Fruit fly (Drosophila melanogaster): Measurements from ENCODE around the gene CG10171.

The CG10171 gene

DNA sequence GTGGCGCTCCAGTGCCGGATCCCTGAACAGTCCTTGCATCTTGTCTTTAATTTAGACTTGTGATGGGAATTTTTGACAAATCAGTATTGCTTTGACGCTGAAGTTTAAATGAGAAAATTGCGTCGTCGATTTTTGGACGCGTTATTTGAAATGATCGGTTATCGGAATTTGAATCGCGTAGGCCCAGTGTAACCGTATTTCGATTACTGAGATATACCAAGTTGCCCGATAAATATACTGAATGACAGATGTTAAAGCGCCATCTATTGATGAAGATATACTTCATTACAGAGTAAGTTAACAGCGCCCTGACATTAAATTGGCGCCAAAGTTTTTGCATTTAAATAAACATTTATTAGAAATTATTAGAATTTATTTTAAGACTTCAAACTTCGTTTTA is 2.1 kb upstream of the CG10171 start, which contains the start of gene Poc1 (continued):
- TF ChIP-seq Dll (GFP tag; IDR thresholded peaks at IDR 0.05; ENCODE audit: partially characterized antibody), result peak; percentile 47; the same call in 2 of the 4 replicates
- TF ChIP-seq CG42726 (GFP tag; IDR thresholded peaks at IDR 0.05; ENCODE audit: partially characterized antibody), result no peak
- TF ChIP-seq CG7963 (GFP tag; IDR thresholded peaks at IDR 0.05; ENCODE audit: partially characterized antibody), result no peak; the same call in 2 of the 3 replicates
- TF ChIP-seq Lim3 (GFP tag; IDR thresholded peaks at IDR 0.05), result no peak
- peak; percentile 35; the same call in 1 of the 3 replicates for TF ChIP-seq Doc3 (GFP tag; IDR thresholded peaks at IDR 0.05; ENCODE audit: partially characterized antibody)
- no peak for TF ChIP-seq knrl (GFP tag; IDR thresholded peaks at IDR 0.05; ENCODE audit: partially characterized antibody)
- TF ChIP-seq Scr (GFP tag; IDR thresholded peaks at IDR 0.05; ENCODE audit: partially characterized antibody), result peak; percentile 32; the same call in 1 of the 2 replicates
- TF ChIP-seq Sry-δ (GFP tag; optimal IDR thresholded peaks at IDR 0.05), result peak; percentile 47
- peak; percentile 71 for TF ChIP-seq HLH4C (GFP tag; IDR thresholded peaks at IDR 0.05; ENCODE audit: partially characterized antibody)
- TF ChIP-seq CG1603 (tag; optimal IDR thresholded peaks at IDR 0.05), result peak; percentile 50
- TF ChIP-seq nmo (GFP tag; optimal IDR thresholded peaks at IDR 0.05), result peak; percentile 41
- peak; percentile 90 for TF ChIP-seq pzg (GFP tag; optimal IDR thresholded peaks at IDR 0.05)
- peak; percentile 61 for TF ChIP-seq CG6791 (GFP tag; IDR thresholded peaks at IDR 0.05; ENCODE audit: partially characterized antibody)
- TF ChIP-seq sr (GFP tag; IDR thresholded peaks at IDR 0.05), result no peak
- TF ChIP-seq CG10267 (tag; optimal IDR thresholded peaks at IDR 0.05), result peak; percentile 62
- TF ChIP-seq MBD-R2 (GFP tag; IDR thresholded peaks at IDR 0.05), result peak; percentile 22; the same call in 1 of the 2 replicates
- no peak for TF ChIP-seq eve (GFP tag; optimal IDR thresholded peaks at IDR 0.05)
- no peak; the same call in 1 of the 2 replicates for TF ChIP-seq amos (GFP tag; IDR thresholded peaks at IDR 0.05; ENCODE audit: partially characterized antibody)
- no peak for TF ChIP-seq HLH54F (GFP tag; optimal IDR thresholded peaks at IDR 0.05)
- no peak for TF ChIP-seq Pdp1 (GFP tag; optimal IDR thresholded peaks at IDR 0.05)
- TF ChIP-seq stwl (tag; optimal IDR thresholded peaks at IDR 0.05), result peak; percentile 85
- no peak for TF ChIP-seq CG2202 (tag; optimal IDR thresholded peaks at IDR 0.05)
- peak; percentile 91 for TF ChIP-seq Dip2 (GFP tag; IDR thresholded peaks at IDR 0.05)
- TF ChIP-seq zen (tag; optimal IDR thresholded peaks at IDR 0.05), result peak; percentile 17
- TF ChIP-seq dan (GFP tag; IDR thresholded peaks at IDR 0.05), result no peak
- no peak for TF ChIP-seq exex (tag; optimal IDR thresholded peaks at IDR 0.05)
- TF ChIP-seq croc (GFP tag; conservative IDR thresholded peaks at IDR 0.05), result no peak
- TF ChIP-seq vfl (GFP tag; optimal IDR thresholded peaks at IDR 0.05), result no peak
- TF ChIP-seq CG15514 (GFP tag; optimal IDR thresholded peaks at IDR 0.05), result peak; percentile 28
- peak; percentile 80 for TF ChIP-seq Dref (GFP tag; IDR thresholded peaks at IDR 0.05)
- TF ChIP-seq CG15601 (tag; optimal IDR thresholded peaks at IDR 0.05), result peak; percentile 21
- peak; percentile 22 for TF ChIP-seq MESR4 (GFP tag; optimal IDR thresholded peaks at IDR 0.05)
- peak; percentile 82 for TF ChIP-seq CG9797 (GFP tag; optimal IDR thresholded peaks at IDR 0.05)
- TF ChIP-seq insv (GFP tag; optimal IDR thresholded peaks at IDR 0.05), result peak in 1 of 2 experiments; percentile 41
- no peak for TF ChIP-seq E2f1 (GFP tag; IDR thresholded peaks at IDR 0.05)
- peak in 1 of 3 experiments; percentile 58 for TF ChIP-seq Stat92E (GFP tag; optimal IDR thresholded peaks at IDR 0.05)
- no peak for TF ChIP-seq chif (GFP tag; optimal IDR thresholded peaks at IDR 0.05)

DNA sequence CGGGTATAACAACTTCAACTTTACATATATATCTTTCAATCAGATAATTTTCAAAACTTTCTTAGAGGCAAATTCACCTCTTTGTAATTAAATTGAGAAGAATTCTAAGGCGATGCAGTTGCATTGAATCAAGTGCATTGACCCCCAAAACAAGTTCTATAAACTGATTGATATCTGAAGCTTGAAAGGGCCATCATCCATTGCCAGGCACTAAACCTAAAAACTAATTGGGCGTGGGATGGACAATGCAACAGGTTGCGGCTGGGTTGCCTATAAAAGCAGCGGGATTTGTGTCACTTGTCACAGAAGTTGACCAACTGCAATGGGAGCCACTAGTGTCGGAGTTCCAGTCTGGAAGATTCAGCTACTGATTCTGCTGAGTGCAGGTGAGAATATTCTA is 3.2 kb downstream of the CG10171 start, which contains the start of gene CG14110:
Gene CG14110, plus strand, starts transcription at position 301 of the 400 bp plus-strand sequence.
- TF ChIP-seq lab (GFP tag; optimal IDR thresholded peaks at IDR 0.05) (no peak), CG2202 (tag; optimal IDR thresholded peaks at IDR 0.05) (no peak), Vsx1 (GFP tag; optimal IDR thresholded peaks at IDR 0.05) (no peak), abd-A (tag; optimal IDR thresholded peaks at IDR 0.05) (no peak), tna (GFP tag; IDR thresholded peaks at IDR 0.05; ENCODE audit: partially characterized antibody) (no peak), CG4360 (GFP tag; IDR thresholded peaks at IDR 0.05) (no peak), CG13894 (tag; optimal IDR thresholded peaks at IDR 0.05) (no peak), shn (GFP tag; optimal IDR thresholded peaks at IDR 0.05) (no peak), CG10431 (GFP tag; optimal IDR thresholded peaks at IDR 0.05) (no peak), Chrac-16 (GFP tag; optimal IDR thresholded peaks at IDR 0.05) (no peak), tio (GFP tag; optimal IDR thresholded peaks at IDR 0.05) (no peak), CG16779 (GFP tag; IDR thresholded peaks at IDR 0.05) (no peak), ab (GFP tag; optimal IDR thresholded peaks at IDR 0.05) (no peak), ken (GFP tag; IDR thresholded peaks at IDR 0.05) (no peak), croc (GFP tag; conservative IDR thresholded peaks at IDR 0.05) (no peak)

Data from whole organism, embryonic.